Worm (Caenorhabditis elegans) whole organism, young adult: ENCODE results near the gene trr-1.
A peak's percentile ranks its signal among the peaks of the same experiment; 100 is the strongest.

Experiments
- B0261.1 ChIP-seq: sonication (generic microtip); optimal IDR thresholded peaks from 2 replicates; lab custom pipeline; 2016; ENCODE audit warnings: mild to moderate bottlenecking, missing genetic modification characterization, moderate library complexity, missing compliant biosample characterization
- C06A6.2 ChIP-seq: fragments of 200-800 bp; sonication (Bioruptor generic); conservative IDR thresholded peaks from 2 replicates; pipeline ENCODE4 v1.3.6; 2022; ENCODE audit warnings: missing genetic modification characterization, missing compliant biosample characterization
- F10E7.11 ChIP-seq: sonication (generic microtip); optimal IDR thresholded peaks from 2 replicates; lab custom pipeline; 2017; ENCODE audit warnings: mild to moderate bottlenecking, missing genetic modification characterization, moderate library complexity, missing compliant biosample characterization
- F49E8.2 ChIP-seq: sonication (generic microtip); optimal IDR thresholded peaks from 3 replicates; lab custom pipeline; 2017; ENCODE audit warnings: missing genetic modification characterization, mild to moderate bottlenecking, missing compliant biosample characterization, antibody characterized with exemption, moderate library complexity; ENCODE audit not compliant: insufficient read depth
- F52B5.7 ChIP-seq: sonication (generic microtip); optimal IDR thresholded peaks from 2 replicates; lab custom pipeline; 2016; ENCODE audit warnings: mild to moderate bottlenecking, missing genetic modification characterization, missing compliant biosample characterization
- F57C9.4 ChIP-seq: sonication (generic microtip); optimal IDR thresholded peaks from 2 replicates; lab custom pipeline; 2017; ENCODE audit warnings: mild to moderate bottlenecking, missing genetic modification characterization, missing compliant biosample characterization
- T07F8.4 ChIP-seq: sonication (generic microtip); optimal IDR thresholded peaks from 2 replicates; lab custom pipeline; 2016; ENCODE audit warnings: mild to moderate bottlenecking, missing genetic modification characterization, moderate library complexity, missing compliant biosample characterization
- T26A5.8 ChIP-seq: sonication (generic microtip); optimal IDR thresholded peaks from 2 replicates; lab custom pipeline; 2016; ENCODE audit warnings: missing genetic modification characterization, missing compliant biosample characterization
- Y53G8AR.9 ChIP-seq: fragments of 200-800 bp; sonication (Bioruptor generic); conservative IDR thresholded peaks from 2 replicates; pipeline ENCODE4 v1.3.6; 2022; ENCODE audit warnings: missing genetic modification reagents, missing genetic modification characterization, missing compliant biosample characterization
- Y67H2A.10 ChIP-seq: fragments of 200-800 bp; sonication (Bioruptor generic); conservative IDR thresholded peaks from 2 replicates; pipeline ENCODE4 v1.3.6; 2022; ENCODE audit warnings: missing genetic modification reagents, missing genetic modification characterization, missing compliant biosample characterization
- Y79H2A.3 ChIP-seq: fragments of 200-800 bp; sonication (Bioruptor generic); conservative IDR thresholded peaks from 2 replicates; pipeline ENCODE4 v1.3.6; 2022; ENCODE audit warnings: missing genetic modification reagents, missing genetic modification characterization, missing compliant biosample characterization
- Y95B8A.8 ChIP-seq: fragments of 200-800 bp; sonication (Bioruptor generic); IDR thresholded peaks from 2 replicates; pipeline ENCODE4 v1.3.6; 2022; ENCODE audit warnings: missing genetic modification reagents, missing genetic modification characterization, missing compliant biosample characterization
- akir-1 ChIP-seq: fragments of 200-800 bp; sonication (Bioruptor generic); optimal IDR thresholded peaks from 2 replicates; lab custom pipeline; 2018; ENCODE audit warnings: mild to moderate bottlenecking, missing genetic modification characterization, moderate library complexity, missing compliant biosample characterization
- aptf-3 ChIP-seq: fragments of 200-800 bp; sonication (Bioruptor generic); IDR thresholded peaks from 2 replicates; pipeline ENCODE4 v1.3.6; 2022; ENCODE audit warnings: missing genetic modification characterization, missing compliant biosample characterization
- atf-7 ChIP-seq: sonication (generic microtip); optimal IDR thresholded peaks from 2 replicates; lab custom pipeline; 2017; ENCODE audit warnings: mild to moderate bottlenecking, missing genetic modification characterization, missing compliant biosample characterization
- attf-5 ChIP-seq: fragments of 200-800 bp; sonication (Bioruptor generic); optimal IDR thresholded peaks from 2 replicates; lab custom pipeline; 2018; ENCODE audit warnings: mild to moderate bottlenecking, missing genetic modification characterization, missing compliant biosample characterization
- attf-6 ChIP-seq: fragments of 200-800 bp; sonication (Bioruptor generic); IDR thresholded peaks from 2 replicates; pipeline ENCODE4 v1.3.6; 2022; ENCODE audit warnings: missing genetic modification reagents, missing genetic modification characterization, missing compliant biosample characterization
- bed-1 ChIP-seq: fragments of 200-800 bp; sonication (Bioruptor generic); IDR thresholded peaks from 2 replicates; pipeline ENCODE4 v1.3.6; 2022; ENCODE audit warnings: missing genetic modification reagents, missing genetic modification characterization, missing compliant biosample characterization
- cebp-1 ChIP-seq, 2 experiments: fragments of 200-800 bp in 1 of 2; sonication (Bioruptor generic) in 1 of 2; sonication (generic microtip) in 1 of 2; IDR thresholded peaks in 1 of 2; optimal IDR thresholded peaks in 1 of 2; 2 replicates each; pipeline versions ENCODE4 v1.3.6 to Lab custom; 2017 to 2022; ENCODE audit warnings: missing compliant biosample characterization in 2 of 2, missing genetic modification characterization in 2 of 2, mild to moderate bottlenecking in 1 of 2, missing genetic modification reagents in 1 of 2, moderate library complexity in 1 of 2
- ceh-27 ChIP-seq: fragments of 200-800 bp; sonication (Bioruptor generic); optimal IDR thresholded peaks from 2 replicates; lab custom pipeline; 2018; ENCODE audit warnings: mild to moderate bottlenecking, missing genetic modification characterization, moderate library complexity, missing compliant biosample characterization
- ceh-91 ChIP-seq: fragments of 200-800 bp; sonication (Bioruptor generic); IDR thresholded peaks from 2 replicates; pipeline ENCODE4 v1.3.6; 2022; ENCODE audit warnings: missing genetic modification reagents, missing genetic modification characterization, missing compliant biosample characterization
- chd-7 ChIP-seq: sonication (generic microtip); optimal IDR thresholded peaks from 2 replicates; lab custom pipeline; 2016; ENCODE audit warnings: mild to moderate bottlenecking, missing genetic modification characterization, moderate library complexity, missing compliant biosample characterization
- him-1 ChIP-seq: sonication (generic microtip); optimal IDR thresholded peaks from 2 replicates; lab custom pipeline; 2016; ENCODE audit warnings: missing genotype, missing genetic modification reagents, missing genetic modification characterization, missing compliant biosample characterization
- hlh-26 ChIP-seq: fragments of 200-800 bp; sonication (Bioruptor generic); conservative IDR thresholded peaks from 2 replicates; pipeline ENCODE4 v1.3.6; 2022; ENCODE audit warnings: missing genetic modification reagents, missing genetic modification characterization, missing compliant biosample characterization
- hmg-1.2 ChIP-seq: fragments of 200-800 bp; sonication (Bioruptor generic); IDR thresholded peaks from 2 replicates; pipeline ENCODE4 v1.3.6; 2022; ENCODE audit warnings: missing genetic modification reagents, missing genetic modification characterization, missing compliant biosample characterization
- hmg-20 ChIP-seq: fragments of 200-800 bp; sonication (Bioruptor generic); IDR thresholded peaks from 2 replicates; pipeline ENCODE4 v1.3.6; 2022; ENCODE audit warnings: missing genetic modification reagents, missing genetic modification characterization, missing compliant biosample characterization
- let-526 ChIP-seq: fragments of 200-800 bp; sonication (Bioruptor generic); IDR thresholded peaks from 2 replicates; pipeline ENCODE4 v1.3.6; 2022; ENCODE audit warnings: missing genetic modification reagents, missing genetic modification characterization, missing compliant biosample characterization
- let-607 ChIP-seq, 2 experiments: fragments of 200-800 bp in 1 of 2; sonication (Bioruptor generic) in 1 of 2; sonication (generic microtip) in 1 of 2; optimal IDR thresholded peaks; 2 replicates each; lab custom pipeline; 2016 to 2018; ENCODE audit warnings: mild to moderate bottlenecking in 2 of 2, missing compliant biosample characterization in 2 of 2, missing genetic modification characterization in 2 of 2, moderate library complexity in 2 of 2, missing genotype in 1 of 2
- lin-40 ChIP-seq: sonication (generic microtip); optimal IDR thresholded peaks from 2 replicates; lab custom pipeline; 2016; ENCODE audit warnings: missing genetic modification characterization, mild to moderate bottlenecking, missing compliant biosample characterization, missing genotype, missing genetic modification reagents
- lir-1 ChIP-seq: fragments of 200-800 bp; sonication (Bioruptor generic); conservative IDR thresholded peaks from 2 replicates; pipeline ENCODE4 v1.3.6; 2022; ENCODE audit warnings: missing genetic modification reagents, missing genetic modification characterization, missing compliant biosample characterization
- madf-10 ChIP-seq: sonication (generic microtip); optimal IDR thresholded peaks from 2 replicates; lab custom pipeline; 2016; ENCODE audit warnings: mild to moderate bottlenecking, missing genetic modification characterization, missing compliant biosample characterization
- mcd-1 ChIP-seq: fragments of 200-800 bp; sonication (Bioruptor generic); IDR thresholded peaks from 2 replicates; pipeline ENCODE4 v1.3.6; 2022; ENCODE audit warnings: missing genetic modification reagents, missing genetic modification characterization, missing compliant biosample characterization
- mes-4 ChIP-seq: sonication (generic microtip); optimal IDR thresholded peaks from 2 replicates; lab custom pipeline; 2016; ENCODE audit warnings: missing genotype, missing genetic modification characterization, missing compliant biosample characterization
- nfya-2 ChIP-seq: fragments of 200-800 bp; sonication (Bioruptor generic); IDR thresholded peaks from 2 replicates; pipeline ENCODE4 v1.3.6; 2022; ENCODE audit warnings: missing genetic modification reagents, missing genetic modification characterization, missing compliant biosample characterization
- nhr-27 ChIP-seq: fragments of 200-800 bp; sonication (Bioruptor generic); optimal IDR thresholded peaks from 2 replicates; lab custom pipeline; 2018; ENCODE audit warnings: mild to moderate bottlenecking, missing genetic modification characterization, moderate library complexity, missing compliant biosample characterization
- pbrm-1 ChIP-seq: fragments of 200-800 bp; sonication (Bioruptor generic); IDR thresholded peaks from 2 replicates; pipeline ENCODE4 v1.3.6; 2022; ENCODE audit warnings: missing genetic modification reagents, missing genetic modification characterization, missing compliant biosample characterization
- rcor-1 ChIP-seq: fragments of 200-800 bp; sonication (Bioruptor generic); IDR thresholded peaks from 2 replicates; pipeline ENCODE4 v1.3.6; 2022; ENCODE audit warnings: missing genetic modification reagents, missing genetic modification characterization, missing compliant biosample characterization
- sdz-38 ChIP-seq: sonication (generic microtip); optimal IDR thresholded peaks from 2 replicates; lab custom pipeline; 2016; ENCODE audit warnings: missing genotype, missing genetic modification characterization, missing compliant biosample characterization
- snpc-4 ChIP-seq, 5 experiments: fragments of 150-350 bp in 1 of 5; sonication (generic microtip) in 4 of 5; optimal IDR thresholded peaks; 2 replicates each; lab custom pipeline; 2014 to 2018; ENCODE audit warnings: missing genetic modification characterization in 5 of 5, missing biosample characterization in 3 of 5, antibody characterized with exemption in 2 of 5, mild to moderate bottlenecking in 2 of 5, missing compliant biosample characterization in 2 of 5, missing genotype in 2 of 5, moderate library complexity in 2 of 5, missing genetic modification reagents in 1 of 5
- tbx-9 ChIP-seq: sonication (generic microtip); optimal IDR thresholded peaks from 2 replicates; lab custom pipeline; 2016; ENCODE audit warnings: borderline replicate concordance, missing genetic modification characterization, inconsistent platforms, missing compliant biosample characterization
- unc-130 ChIP-seq: sonication (generic microtip); optimal IDR thresholded peaks from 2 replicates; lab custom pipeline; 2016; ENCODE audit warnings: missing genetic modification reagents, missing genetic modification characterization, missing compliant biosample characterization
- unc-62 ChIP-seq: fragments of 150-350 bp; optimal IDR thresholded peaks from 2 replicates; lab custom pipeline; 2014; ENCODE audit warnings: missing biosample characterization, missing genetic modification reagents, missing genetic modification characterization
- zfh-2 ChIP-seq: fragments of 200-800 bp; sonication (Bioruptor generic); conservative IDR thresholded peaks from 2 replicates; pipeline ENCODE4 v1.3.6; 2022; ENCODE audit warnings: missing genetic modification reagents, missing genetic modification characterization, missing compliant biosample characterization
- zim-3 ChIP-seq: sonication (generic microtip); optimal IDR thresholded peaks from 2 replicates; lab custom pipeline; 2017; ENCODE audit warnings: mild to moderate bottlenecking, missing genetic modification characterization, moderate library complexity, missing compliant biosample characterization
- ztf-25 ChIP-seq: fragments of 200-800 bp; sonication (Bioruptor generic); IDR thresholded peaks from 2 replicates; pipeline ENCODE4 v1.3.6; 2022; ENCODE audit warnings: missing genetic modification reagents, missing genetic modification characterization, missing compliant biosample characterization
- ztf-26 ChIP-seq: sonication (generic microtip); optimal IDR thresholded peaks from 2 replicates; lab custom pipeline; 2017; ENCODE audit warnings: missing genetic modification characterization, missing compliant biosample characterization
- ztf-3 ChIP-seq: fragments of 200-800 bp; sonication (Bioruptor generic); optimal IDR thresholded peaks from 2 replicates; lab custom pipeline; 2018; ENCODE audit warnings: mild to moderate bottlenecking, missing genetic modification characterization, missing compliant biosample characterization

The trr-1 gene

DNA sequence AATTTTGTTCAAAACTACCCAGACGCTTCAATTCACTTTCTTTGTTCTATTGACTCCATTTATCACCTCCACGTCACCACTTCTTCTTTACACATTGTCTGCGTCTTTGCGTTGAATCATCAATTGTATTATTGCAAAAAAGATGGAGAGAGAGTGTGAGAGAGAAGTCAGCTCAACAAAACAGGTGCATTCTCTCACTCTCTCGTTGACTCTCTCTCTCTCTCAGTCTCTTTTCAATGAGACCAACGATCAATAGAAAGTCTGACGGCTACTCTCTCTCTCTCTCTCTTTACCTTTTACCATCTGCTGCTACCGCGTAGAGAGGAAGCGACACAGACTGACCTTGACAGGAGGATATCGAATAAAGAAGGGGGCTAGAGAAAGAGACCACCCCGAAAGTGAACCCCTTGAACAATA lies 40.0 kb downstream of the trr-1 start (continued):
- TF ChIP-seq unc-62 (GFP tag; lab: Kevin White, UChicago) (peak; percentile 70), zfh-2 (GFP tag; lab: Robert Waterston, UW) (peak; percentile 64), let-526 (peak; percentile 79; the same call in 1 of the 2 replicates), hmg-1.2 (peak; percentile 58), akir-1 (GFP tag; lab: Kevin White, UChicago) (no peak), B0261.1 (no peak), nfya-2 (GFP tag; lab: Robert Waterston, UW) (no peak), bed-1 (no peak), zim-3 (tag; lab: Kevin White, UChicago) (no peak), ztf-3 (GFP tag; lab: Kevin White, UChicago) (no peak), ztf-25 (no peak), madf-10 (tag; lab: Kevin White, UChicago) (peak; percentile 26), Y79H2A.3 (GFP tag; lab: Robert Waterston, UW) (no peak), ztf-26 (tag; lab: Kevin White, UChicago) (peak; percentile 75), let-607 (tag; optimal IDR thresholded peaks at IDR 0.05; lab: Kevin White, UChicago) (peak in 1 of 2 experiments; percentile 76), snpc-4 (GFP tag; optimal IDR thresholded peaks at IDR 0.05; lab: Kevin White, UChicago) (no peak), snpc-4 (tag; optimal IDR thresholded peaks at IDR 0.05; lab: Kevin White, UChicago) (peak in 1 of 4 experiments; percentile 21), C06A6.2 (GFP tag; lab: Robert Waterston, UW) (peak; percentile 55; the same call in 1 of the 2 replicates), Y95B8A.8 (GFP tag; lab: Robert Waterston, UW) (no peak), F49E8.2 (no peak), aptf-3 (GFP tag; lab: Robert Waterston, UW) (no peak), ceh-91 (no peak), attf-5 (GFP tag; lab: Kevin White, UChicago) (peak; percentile 16), him-1 (no peak), F52B5.7 (tag; lab: Kevin White, UChicago) (peak; percentile 54), mes-4 (tag; lab: Kevin White, UChicago) (no peak), hmg-20 (GFP tag; lab: Robert Waterston, UW) (no peak), pbrm-1 (peak; percentile 56; the same call in 1 of the 2 replicates), chd-7 (tag; lab: Kevin White, UChicago) (peak; percentile 66), ceh-27 (peak; percentile 67), lir-1 (no peak), Y67H2A.10 (GFP tag; lab: Robert Waterston, UW) (0 out of 2 replicates have a peak, but pooled peaks have one; percentile 29), nhr-27 (tag; lab: Kevin White, UChicago) (no peak), unc-130 (GFP tag; lab: Kevin White, UChicago) (no peak), mcd-1 (GFP tag; lab: Robert Waterston, UW) (peak; percentile 49; the same call in 1 of the 2 replicates), cebp-1 (GFP tag; IDR thresholded peaks at IDR 0.05; lab: Robert Waterston, UW) (no peak), cebp-1 (tag; optimal IDR thresholded peaks at IDR 0.05; lab: Kevin White, UChicago) (peak; percentile 31), lin-40 (peak; percentile 78), F57C9.4 (no peak), sdz-38 (tag; lab: Kevin White, UChicago) (no peak), tbx-9 (tag; lab: Kevin White, UChicago) (no peak), T26A5.8 (tag; lab: Kevin White, UChicago) (no peak), atf-7 (tag; lab: Kevin White, UChicago) (peak; percentile 58), rcor-1 (no peak; the same call in 1 of the 2 replicates), T07F8.4 (tag; lab: Kevin White, UChicago) (no peak), F10E7.11 (tag; lab: Kevin White, UChicago) (no peak), Y53G8AR.9 (GFP tag; lab: Robert Waterston, UW) (no peak), attf-6 (GFP tag; lab: Robert Waterston, UW) (no peak), hlh-26 (GFP tag; lab: Robert Waterston, UW) (no peak)
